Worm (Caenorhabditis elegans): Measurements from ENCODE around the gene nhr-162.

DNA sequence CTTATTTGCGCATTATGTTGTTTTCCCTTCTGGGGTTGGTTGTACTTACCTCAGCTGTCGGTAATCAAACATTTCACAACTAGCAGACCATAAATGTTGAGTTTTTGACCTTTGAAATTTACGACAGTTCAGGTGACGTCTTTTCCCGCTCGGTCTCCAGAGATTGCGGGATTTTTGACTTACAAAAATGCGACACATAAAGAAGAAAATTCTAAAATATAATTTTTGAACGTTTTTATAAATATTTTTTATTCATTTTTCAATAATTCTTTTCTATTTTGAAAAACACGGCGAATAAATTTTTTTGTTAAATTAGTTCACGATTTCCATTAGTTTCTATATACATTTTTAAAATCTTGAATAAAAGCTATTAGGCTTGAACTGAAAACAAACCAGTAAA is 8.9 kb downstream of the nhr-162 start, which contains the start of gene nhr-161:
- TF ChIP-seq mls-2 (tag; optimal IDR thresholded peaks at IDR 0.05): no peak
- no peak for TF ChIP-seq ztf-11 (tag; optimal IDR thresholded peaks at IDR 0.05)
- TF ChIP-seq lsy-2 (tag; optimal IDR thresholded peaks at IDR 0.05): no peak
- TF ChIP-seq lin-13 (tag; optimal IDR thresholded peaks at IDR 0.05): no peak
- no peak for TF ChIP-seq unc-62 (GFP tag; optimal IDR thresholded peaks at IDR 0.05)
- no peak for TF ChIP-seq nhr-28 (tag; optimal IDR thresholded peaks at IDR 0.05)
- no peak for TF ChIP-seq ham-2 (GFP tag; optimal IDR thresholded peaks at IDR 0.05)
- TF ChIP-seq zip-8 (tag; optimal IDR thresholded peaks at IDR 0.05): no peak
- TF ChIP-seq nhr-12 (tag; optimal IDR thresholded peaks at IDR 0.05): no peak
- no peak for TF ChIP-seq cnd-1 (tag; optimal IDR thresholded peaks at IDR 0.05)

All from whole organism, mixed stage, embryonic.